Worm (Caenorhabditis elegans): Measurements from ENCODE around the gene fbxa-72.

DNA sequence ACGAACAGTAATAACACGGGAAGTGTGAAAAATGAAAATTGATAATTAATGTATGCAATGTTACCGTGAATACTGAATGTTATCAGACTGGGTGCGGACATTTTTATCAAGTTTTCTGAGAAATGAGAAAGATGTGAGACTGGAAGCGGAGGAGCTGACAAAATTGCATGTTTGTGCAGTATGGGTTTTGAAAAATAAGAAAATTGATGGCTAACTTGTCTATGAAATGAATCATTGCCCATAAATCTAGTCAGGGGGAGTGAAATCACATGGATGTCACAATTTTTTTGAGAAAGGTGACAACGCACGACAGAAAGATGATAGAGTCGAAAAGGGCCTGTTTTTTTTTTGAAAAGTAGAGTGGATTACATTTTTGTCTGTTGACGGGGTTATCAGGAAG is 5.2 kb downstream of the fbxa-72 start, which contains the start of gene sru-24:
- TF ChIP-seq pros-1 (tag; optimal IDR thresholded peaks at IDR 0.05) (no peak), ceh-9 (tag; optimal IDR thresholded peaks at IDR 0.05) (no peak), ceh-48 (tag; optimal IDR thresholded peaks at IDR 0.05) (no peak), zip-5 (tag; optimal IDR thresholded peaks at IDR 0.05) (no peak), pha-4 (tag; optimal IDR thresholded peaks at IDR 0.05) (no peak), ets-4 (tag; optimal IDR thresholded peaks at IDR 0.05) (no peak), nfya-1 (tag; optimal IDR thresholded peaks at IDR 0.05) (no peak), fkh-10 (GFP tag; optimal IDR thresholded peaks at IDR 0.05) (no peak), nhr-232 (tag; optimal IDR thresholded peaks at IDR 0.05) (no peak), nhr-11 (tag; optimal IDR thresholded peaks at IDR 0.05) (no peak), ama-1 (optimal IDR thresholded peaks at IDR 0.05) (no peak)

Data from whole organism, late embryonic.